Worm (Caenorhabditis elegans) whole organism, L3 larva: ENCODE results near the gene srv-1.

Experiments used
- R02D3.7 ChIP-seq: fragments of 150-350 bp; optimal IDR thresholded peaks from 2 replicates; lab custom pipeline; 2014; ENCODE audit warnings: missing biosample characterization, missing genetic modification characterization
- aly-2 ChIP-seq: fragments of 150-350 bp; optimal IDR thresholded peaks from 2 replicates; lab custom pipeline; 2014; ENCODE audit warnings: missing biosample characterization, missing genetic modification characterization
- ama-1 ChIP-seq: fragments of 150-350 bp; optimal IDR thresholded peaks from 2 replicates; lab custom pipeline; 2018
- ceh-16 ChIP-seq: sonication (generic microtip); optimal IDR thresholded peaks from 2 replicates; lab custom pipeline; 2017; ENCODE audit warnings: missing biosample characterization, missing genetic modification characterization
- ceh-82 ChIP-seq: fragments of 150-350 bp; optimal IDR thresholded peaks from 2 replicates; lab custom pipeline; 2014; ENCODE audit warnings: missing biosample characterization, missing genetic modification characterization
- ceh-9 ChIP-seq: sonication (generic microtip); optimal IDR thresholded peaks from 2 replicates; lab custom pipeline; 2018; ENCODE audit warnings: missing biosample characterization, missing genetic modification characterization
- egl-27 ChIP-seq: sonication (generic microtip); optimal IDR thresholded peaks from 4 replicates; lab custom pipeline; 2017; ENCODE audit warnings: missing biosample characterization, missing genetic modification reagents, missing genetic modification characterization
- egl-5 ChIP-seq: fragments of 150-350 bp; optimal IDR thresholded peaks from 2 replicates; lab custom pipeline; 2017; ENCODE audit warnings: missing biosample characterization, missing genetic modification reagents, missing genetic modification characterization, inconsistent platforms
- elt-1 ChIP-seq: fragments of 150-350 bp; optimal IDR thresholded peaks from 2 replicates; lab custom pipeline; 2014; ENCODE audit warnings: missing biosample characterization, missing genetic modification characterization
- elt-2 ChIP-seq: sonication (generic microtip); optimal IDR thresholded peaks from 2 replicates; lab custom pipeline; 2016; ENCODE audit warnings: missing genetic modification reagents, mild to moderate bottlenecking, missing genetic modification characterization, missing compliant biosample characterization
- fkh-10 ChIP-seq: sonication (generic microtip); optimal IDR thresholded peaks from 2 replicates; lab custom pipeline; 2017; ENCODE audit warnings: missing biosample characterization, missing genetic modification reagents, missing genetic modification characterization
- fkh-2 ChIP-seq: fragments of 150-350 bp; optimal IDR thresholded peaks from 2 replicates; lab custom pipeline; 2014; ENCODE audit warnings: missing biosample characterization, missing genetic modification reagents, missing genetic modification characterization
- hmg-11 ChIP-seq: sonication (generic microtip); optimal IDR thresholded peaks from 2 replicates; lab custom pipeline; 2016; ENCODE audit warnings: missing genetic modification characterization, missing compliant biosample characterization
- jun-1 ChIP-seq: fragments of 150-350 bp; optimal IDR thresholded peaks from 2 replicates; lab custom pipeline; 2014; ENCODE audit warnings: missing biosample characterization, missing genetic modification reagents, missing genetic modification characterization
- lin-39 ChIP-seq: fragments of 150-350 bp; optimal IDR thresholded peaks from 2 replicates; lab custom pipeline; 2018; ENCODE audit warnings: missing biosample characterization, missing genetic modification reagents, missing genetic modification characterization
- mml-1 ChIP-seq: fragments of 150-350 bp; sonication (generic microtip); optimal IDR thresholded peaks from 3 replicates; lab custom pipeline; 2014; ENCODE audit warnings: missing biosample characterization, missing genetic modification characterization
- nfya-1 ChIP-seq: sonication (generic microtip); optimal IDR thresholded peaks from 2 replicates; lab custom pipeline; 2017; ENCODE audit warnings: missing genetic modification characterization, mild to moderate bottlenecking, missing compliant biosample characterization, antibody characterized with exemption, moderate library complexity; ENCODE audit not compliant: insufficient read depth
- nhr-11 ChIP-seq: fragments of 150-350 bp; optimal IDR thresholded peaks from 2 replicates; lab custom pipeline; 2014; ENCODE audit warnings: missing biosample characterization, missing genetic modification characterization
- nhr-12 ChIP-seq: fragments of 150-350 bp; optimal IDR thresholded peaks from 2 replicates; lab custom pipeline; 2014; ENCODE audit warnings: missing biosample characterization, missing genetic modification characterization
- nhr-237 ChIP-seq: fragments of 150-350 bp; optimal IDR thresholded peaks from 2 replicates; lab custom pipeline; 2014; ENCODE audit warnings: missing biosample characterization, missing genetic modification characterization
- nhr-25 ChIP-seq: sonication (generic microtip); optimal IDR thresholded peaks from 2 replicates; lab custom pipeline; 2017; ENCODE audit warnings: missing biosample characterization, missing genetic modification characterization
- nhr-43 ChIP-seq: sonication (generic microtip); optimal IDR thresholded peaks from 2 replicates; lab custom pipeline; 2016; ENCODE audit warnings: mild to moderate bottlenecking, missing genetic modification characterization, missing compliant biosample characterization; ENCODE audit not compliant: poor library complexity, severe bottlenecking
- nhr-67 ChIP-seq: fragments of 150-350 bp; optimal IDR thresholded peaks from 2 replicates; lab custom pipeline; 2014; ENCODE audit warnings: missing biosample characterization, missing genetic modification characterization
- nhr-76 ChIP-seq: fragments of 150-350 bp; sonication (generic microtip); optimal IDR thresholded peaks from 5 replicates; lab custom pipeline; 2014; ENCODE audit warnings: missing biosample characterization, missing genetic modification characterization
- nhr-77 ChIP-seq: fragments of 150-350 bp; optimal IDR thresholded peaks from 2 replicates; lab custom pipeline; 2014; ENCODE audit warnings: missing biosample characterization, missing genetic modification characterization
- pha-4 ChIP-seq: fragments of 150-350 bp; optimal IDR thresholded peaks from 2 replicates; lab custom pipeline; 2014; ENCODE audit warnings: missing biosample characterization, missing genetic modification reagents, missing genetic modification characterization
- pqm-1 ChIP-seq: fragments of 150-350 bp; optimal IDR thresholded peaks from 2 replicates; lab custom pipeline; 2017; ENCODE audit warnings: missing biosample characterization, missing genetic modification characterization, inconsistent platforms
- skn-1 ChIP-seq: fragments of 150-350 bp; optimal IDR thresholded peaks from 2 replicates; lab custom pipeline; 2014; ENCODE audit warnings: missing biosample characterization, missing genetic modification characterization
- tbx-2 ChIP-seq: sonication (generic microtip); optimal IDR thresholded peaks from 2 replicates; lab custom pipeline; 2016; ENCODE audit warnings: mild to moderate bottlenecking, missing genetic modification characterization, missing compliant biosample characterization
- unc-62 ChIP-seq: fragments of 150-350 bp; sonication (generic microtip); optimal IDR thresholded peaks from 4 replicates; lab custom pipeline; 2014; ENCODE audit warnings: missing biosample characterization, missing genetic modification reagents, missing genetic modification characterization
- zag-1 ChIP-seq: fragments of 150-350 bp; optimal IDR thresholded peaks from 2 replicates; lab custom pipeline; 2014; ENCODE audit warnings: missing biosample characterization, missing genetic modification characterization
- ztf-11 ChIP-seq: fragments of 150-350 bp; optimal IDR thresholded peaks from 2 replicates; lab custom pipeline; 2014; ENCODE audit warnings: missing biosample characterization, missing genetic modification characterization
- ztf-4 ChIP-seq: fragments of 150-350 bp; optimal IDR thresholded peaks from 2 replicates; lab custom pipeline; 2014; ENCODE audit warnings: missing biosample characterization, missing genetic modification characterization

srv-1 gene

DNA sequence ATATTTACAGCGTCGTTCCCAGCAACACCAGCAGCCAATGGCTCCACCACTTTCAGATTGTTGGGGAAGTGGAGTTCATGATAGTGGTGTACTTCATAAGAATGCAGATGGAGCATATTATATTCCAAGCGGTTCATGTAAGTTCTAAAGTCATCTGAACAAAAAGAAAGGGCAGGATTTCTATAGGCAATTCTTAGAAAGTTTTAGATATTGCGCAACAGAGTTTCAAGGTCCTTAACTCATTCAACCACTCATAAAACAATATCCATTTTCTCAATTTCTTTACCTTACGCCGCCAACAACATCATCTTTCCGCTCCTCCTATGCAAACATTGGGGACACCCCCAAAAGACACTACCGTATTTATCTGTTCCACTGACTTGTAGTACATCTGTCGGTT is 18.9 kb upstream of the srv-1 start:
- TF ChIP-seq unc-62 (GFP tag; lab: Kevin White, UChicago) = no peak
- no peak for TF ChIP-seq tbx-2 (tag; lab: Kevin White, UChicago)
- no peak for TF ChIP-seq egl-27 (tag; lab: Kevin White, UChicago)
- no peak for TF ChIP-seq aly-2
- no peak for TF ChIP-seq ceh-16 (tag; lab: Kevin White, UChicago)
- no peak for TF ChIP-seq nhr-77 (tag; lab: Kevin White, UChicago)
- TF ChIP-seq mml-1 (tag; lab: Kevin White, UChicago) = no peak
- no peak for TF ChIP-seq nhr-25
- TF ChIP-seq ceh-82 (tag; lab: Kevin White, UChicago) = no peak
- TF ChIP-seq ceh-9 = no peak
- no peak for TF ChIP-seq ztf-11 (tag; lab: Kevin White, UChicago)
- no peak for TF ChIP-seq nhr-11 (tag; lab: Kevin White, UChicago)
- no peak for TF ChIP-seq skn-1 (tag; lab: Kevin White, UChicago)
- no peak for TF ChIP-seq ama-1 (lab: Kevin White, UChicago)
- TF ChIP-seq hmg-11 = no peak
- TF ChIP-seq nhr-12 = no peak
- no peak for TF ChIP-seq nhr-237 (tag; lab: Kevin White, UChicago)
- TF ChIP-seq nfya-1 = no peak
- no peak for TF ChIP-seq egl-5

ce11 chrIII:6837320-6837719 is 12.9 kb upstream of the srv-1 start:
- TF ChIP-seq ceh-16 (tag; lab: Kevin White, UChicago) (no peak), lin-39 (tag; lab: Kevin White, UChicago) (no peak), ceh-9 (no peak), ztf-4 (tag; lab: Kevin White, UChicago) (no peak), nhr-43 (tag; lab: Kevin White, UChicago) (no peak), egl-27 (tag; lab: Kevin White, UChicago) (no peak), nhr-77 (tag; lab: Kevin White, UChicago) (no peak), nhr-11 (tag; lab: Kevin White, UChicago) (no peak), elt-1 (tag; lab: Kevin White, UChicago) (no peak), fkh-2 (tag; lab: Kevin White, UChicago) (no peak), fkh-10 (GFP tag; lab: Kevin White, UChicago) (no peak), nhr-25 (no peak)

DNA sequence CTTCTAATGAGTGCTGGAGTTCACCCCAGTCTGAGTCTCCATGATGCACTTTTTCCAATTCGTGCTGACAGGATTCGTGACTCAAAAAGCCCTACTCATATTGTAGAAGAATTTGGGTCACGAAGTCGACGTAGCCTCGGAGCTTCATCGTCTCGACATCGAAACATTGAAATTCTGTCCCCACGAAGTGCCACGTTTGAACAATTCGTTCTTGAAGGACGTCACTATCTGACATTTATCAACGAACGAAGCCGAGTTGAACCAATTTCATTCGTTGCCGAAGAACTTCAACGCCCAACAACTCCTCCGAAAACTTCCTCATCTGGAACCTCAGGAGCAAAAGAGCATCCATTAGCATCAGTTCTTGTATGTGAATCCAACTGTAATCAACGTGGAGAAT is 11.1 kb upstream of the srv-1 start:
- no peak for TF ChIP-seq pha-4 (tag; lab: Kevin White, UChicago)
- no peak for TF ChIP-seq ama-1 (lab: Kevin White, UChicago)
- no peak for TF ChIP-seq zag-1 (tag; lab: Kevin White, UChicago)
- no peak for TF ChIP-seq nhr-77 (tag; lab: Kevin White, UChicago)
- TF ChIP-seq lin-39 (tag; lab: Kevin White, UChicago) = no peak
- TF ChIP-seq mml-1 (tag; lab: Kevin White, UChicago) = no peak
- TF ChIP-seq hmg-11 = no peak
- no peak for TF ChIP-seq ceh-9
- no peak for TF ChIP-seq nhr-67 (tag; lab: Kevin White, UChicago)
- no peak for TF ChIP-seq nhr-76 (tag; lab: Kevin White, UChicago)
- TF ChIP-seq tbx-2 (tag; lab: Kevin White, UChicago) = no peak
- TF ChIP-seq pqm-1 = no peak
- TF ChIP-seq ceh-16 (tag; lab: Kevin White, UChicago) = no peak
- no peak for TF ChIP-seq fkh-10 (GFP tag; lab: Kevin White, UChicago)
- TF ChIP-seq, all 47 proteins: peak for 0

- TF ChIP-seq elt-2 (tag; lab: Kevin White, UChicago) = peak; percentile 86
- TF ChIP-seq jun-1 (tag; lab: Kevin White, UChicago) = no peak
- TF ChIP-seq pqm-1 = peak; percentile 41
- peak; percentile 24 for TF ChIP-seq skn-1 (tag; lab: Kevin White, UChicago)
- no peak for TF ChIP-seq unc-62 (GFP tag; lab: Kevin White, UChicago)
- TF ChIP-seq nhr-12 = no peak
These were observed 1.5 kb upstream of the srv-1 start, which contains the start of gene dhhc-5 for ce11 chrIII:6848654-6849204. Gene dhhc-5, minus strand, starts transcription at chrIII:6849059.

- TF ChIP-seq nfya-1 (no peak), pha-4 (tag; lab: Kevin White, UChicago) (no peak), lin-39 (tag; lab: Kevin White, UChicago) (no peak), ceh-16 (tag; lab: Kevin White, UChicago) (no peak), nhr-25 (no peak), jun-1 (tag; lab: Kevin White, UChicago) (no peak), nhr-67 (tag; lab: Kevin White, UChicago) (no peak), ztf-4 (tag; lab: Kevin White, UChicago) (no peak), ama-1 (lab: Kevin White, UChicago) (no peak), fkh-10 (GFP tag; lab: Kevin White, UChicago) (no peak), elt-1 (tag; lab: Kevin White, UChicago) (no peak), ztf-11 (tag; lab: Kevin White, UChicago) (no peak), egl-27 (tag; lab: Kevin White, UChicago) (no peak), R02D3.7 (tag; lab: Kevin White, UChicago) (no peak), nhr-12 (no peak), hmg-11 (no peak)
These were observed 6.5 kb downstream of the srv-1 start, which contains the start of gene zak-1 for ce11 chrIII:6856709-6857108. Gene zak-1, minus strand, starts transcription at chrIII:6856809.
